In the genomic region with DNA sequence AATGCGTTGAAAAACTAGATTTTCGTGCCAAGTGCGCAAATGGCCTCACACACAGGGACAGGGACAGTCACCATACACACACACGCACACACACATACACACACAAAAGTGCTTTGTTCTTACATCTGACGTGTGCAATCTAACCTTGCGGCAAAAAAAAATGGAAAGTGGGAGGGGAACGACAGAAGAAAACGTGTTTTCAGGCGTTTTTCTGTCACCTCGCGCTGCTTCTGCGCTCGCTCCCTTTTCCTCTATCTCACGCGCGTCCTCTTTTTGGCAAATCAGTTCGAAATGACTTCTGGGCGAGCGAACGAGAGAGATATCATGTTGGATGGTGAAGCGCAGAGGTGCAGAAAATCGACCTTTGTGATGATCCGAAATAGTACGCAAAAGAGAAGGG, we compare ENCODE assay signal across 4 worm cellular contexts.
TF ChIP-seq lines count a peak whose summit lies in the region.

No protein-coding gene starts in this region.

TF ChIP-seq in whole organism, L1 larva, 84 proteins besides CTCF, POLR2A, EP300 and RAD21 (continued from another document and continues in another):
- TF ChIP-seq unc-98 (GFP tag; IDR thresholded peaks at IDR 0.05; lab: Robert Waterston, UW): no peak
- no peak for TF ChIP-seq unc-30 (tag; optimal IDR thresholded peaks at IDR 0.05; lab: Kevin White, UChicago)
- no peak for TF ChIP-seq swsn-7 (tag; optimal IDR thresholded peaks at IDR 0.05; lab: Kevin White, UChicago)
- TF ChIP-seq efl-1 (optimal IDR thresholded peaks at IDR 0.05; lab: Kevin White, UChicago): peak in 1 of 2 experiments; percentile 11
- peak in 1 of 2 experiments; percentile 92 for TF ChIP-seq efl-1 (GFP tag; optimal IDR thresholded peaks at IDR 0.05 in 1 of 2; lab: Kevin White, UChicago)
- TF ChIP-seq hlh-4 (tag; optimal IDR thresholded peaks at IDR 0.05; lab: Kevin White, UChicago): no peak
- TF ChIP-seq C16A3.4 (tag; optimal IDR thresholded peaks at IDR 0.05; lab: Kevin White, UChicago): peak; percentile 3
- peak; percentile 2 for TF ChIP-seq rnt-1 (tag; optimal IDR thresholded peaks at IDR 0.05; lab: Kevin White, UChicago)
- no peak for TF ChIP-seq egl-27 (tag; optimal IDR thresholded peaks at IDR 0.05; lab: Kevin White, UChicago)
- peak in 1 of 2 experiments; percentile 9 for TF ChIP-seq lsy-2 (tag; optimal IDR thresholded peaks at IDR 0.05; lab: Kevin White, UChicago)
- TF ChIP-seq nhr-19 (GFP tag; conservative IDR thresholded peaks at IDR 0.05; lab: Robert Waterston, UW): peak; percentile 18; the same call in 1 of the 2 replicates
- no peak for TF ChIP-seq pqm-1 (tag; optimal IDR thresholded peaks at IDR 0.05; lab: Kevin White, UChicago)
- peak in 1 of 3 experiments; percentile 19 for TF ChIP-seq dpl-1 (GFP tag; optimal IDR thresholded peaks at IDR 0.05; lab: Kevin White, UChicago)
- peak; percentile 91 for TF ChIP-seq blmp-1 (tag; optimal IDR thresholded peaks at IDR 0.05; lab: Kevin White, UChicago)
- no peak for TF ChIP-seq aly-2 (tag; optimal IDR thresholded peaks at IDR 0.05; lab: Kevin White, UChicago)
- peak; percentile 62 for TF ChIP-seq jun-1 (tag; optimal IDR thresholded peaks at IDR 0.05; lab: Kevin White, UChicago)
- peak in 1 of 2 experiments; percentile 47 for TF ChIP-seq mdl-1 (tag; optimal IDR thresholded peaks at IDR 0.05; lab: Kevin White, UChicago)
- no peak for TF ChIP-seq pax-3 (tag; optimal IDR thresholded peaks at IDR 0.05; lab: Kevin White, UChicago)
- no peak for TF ChIP-seq fkh-4 (tag; optimal IDR thresholded peaks at IDR 0.05; lab: Kevin White, UChicago; ENCODE audit: borderline replicate concordance)
- peak; percentile 35 for TF ChIP-seq nhr-71 (tag; optimal IDR thresholded peaks at IDR 0.05; lab: Kevin White, UChicago)
- TF ChIP-seq fos-1 (tag; optimal IDR thresholded peaks at IDR 0.05; lab: Kevin White, UChicago): no peak
- TF ChIP-seq ztf-11 (tag; optimal IDR thresholded peaks at IDR 0.05; lab: Kevin White, UChicago): no peak
- no peak for TF ChIP-seq mef-2 (tag; optimal IDR thresholded peaks at IDR 0.05; lab: Kevin White, UChicago)
- peak; percentile 64 for TF ChIP-seq grh-1 (GFP tag; IDR thresholded peaks at IDR 0.05; lab: Robert Waterston, UW)
- TF ChIP-seq nhr-85 (tag; lab: Kevin White, UChicago): peak; percentile 93
- no peak for TF ChIP-seq lin-39 (tag; optimal IDR thresholded peaks at IDR 0.05; lab: Kevin White, UChicago)
- TF ChIP-seq efl-3 (GFP tag; optimal IDR thresholded peaks at IDR 0.05; lab: Kevin White, UChicago): no peak
- TF ChIP-seq ceh-82 (tag; optimal IDR thresholded peaks at IDR 0.05; lab: Kevin White, UChicago): peak in 1 of 3 experiments; percentile 5
- no peak for TF ChIP-seq egl-13 (tag; optimal IDR thresholded peaks at IDR 0.05; lab: Kevin White, UChicago)
- TF ChIP-seq nhr-20 (tag; optimal IDR thresholded peaks at IDR 0.05; lab: Kevin White, UChicago): peak; percentile 53
- TF ChIP-seq ztf-4 (tag; optimal IDR thresholded peaks at IDR 0.05; lab: Kevin White, UChicago): peak; percentile 64
- peak; percentile 36 for TF ChIP-seq nhr-77 (tag; optimal IDR thresholded peaks at IDR 0.05; lab: Kevin White, UChicago)

TF ChIP-seq in whole organism, L2 larva, 48 proteins besides CTCF, POLR2A, EP300 and RAD21 (continued from another document):
- TF ChIP-seq alr-1 (tag; optimal IDR thresholded peaks at IDR 0.05; lab: Kevin White, UChicago): no peak
- TF ChIP-seq mdl-1 (tag; optimal IDR thresholded peaks at IDR 0.05; lab: Kevin White, UChicago): peak in 1 of 2 experiments; percentile 53
- TF ChIP-seq blmp-1 (tag; optimal IDR thresholded peaks at IDR 0.05; lab: Kevin White, UChicago; ENCODE audit: insufficient read depth): peak; percentile 98
- TF ChIP-seq F13H6.1 (tag; optimal IDR thresholded peaks at IDR 0.05; lab: Kevin White, UChicago): peak; percentile 86
- no peak for TF ChIP-seq mbf-1 (tag; optimal IDR thresholded peaks at IDR 0.05; lab: Kevin White, UChicago)
- TF ChIP-seq sma-3 (GFP tag; optimal IDR thresholded peaks at IDR 0.05; lab: Kevin White, UChicago): peak; percentile 59
- peak; percentile 16 for TF ChIP-seq ceh-16 (tag; optimal IDR thresholded peaks at IDR 0.05; lab: Kevin White, UChicago)
- TF ChIP-seq nhr-25 (tag; optimal IDR thresholded peaks at IDR 0.05; lab: Kevin White, UChicago): peak; percentile 98
- TF ChIP-seq aly-2 (tag; optimal IDR thresholded peaks at IDR 0.05; lab: Kevin White, UChicago): no peak
- TF ChIP-seq peb-1 (tag; optimal IDR thresholded peaks at IDR 0.05; lab: Kevin White, UChicago): no peak
- peak; percentile 64 for TF ChIP-seq Y55F3AM.14 (GFP tag; optimal IDR thresholded peaks at IDR 0.05; lab: Kevin White, UChicago)
- no peak for TF ChIP-seq nhr-6 (tag; optimal IDR thresholded peaks at IDR 0.05; lab: Kevin White, UChicago)
- peak; percentile 53 for TF ChIP-seq sma-9 (GFP tag; optimal IDR thresholded peaks at IDR 0.05; lab: Kevin White, UChicago)
- no peak for TF ChIP-seq sma-9 (tag; optimal IDR thresholded peaks at IDR 0.05; lab: Kevin White, UChicago)

TF ChIP-seq in whole organism, L3 larva, 47 proteins besides CTCF, POLR2A, EP300 and RAD21 (continued from another document):
- TF ChIP-seq egl-27 (tag; optimal IDR thresholded peaks at IDR 0.05; lab: Kevin White, UChicago): peak; percentile 81
- TF ChIP-seq fos-1 (tag; optimal IDR thresholded peaks at IDR 0.05; lab: Kevin White, UChicago): peak; percentile 2
- TF ChIP-seq R02D3.7 (tag; optimal IDR thresholded peaks at IDR 0.05; lab: Kevin White, UChicago): peak; percentile 12
- TF ChIP-seq nhr-23 (tag; optimal IDR thresholded peaks at IDR 0.05; lab: Kevin White, UChicago): peak; percentile 69
- TF ChIP-seq elt-1 (tag; optimal IDR thresholded peaks at IDR 0.05; lab: Kevin White, UChicago): peak; percentile 64
- TF ChIP-seq tbx-2 (tag; optimal IDR thresholded peaks at IDR 0.05; lab: Kevin White, UChicago): peak; percentile 47
- TF ChIP-seq ceh-28 (tag; optimal IDR thresholded peaks at IDR 0.05; lab: Kevin White, UChicago): no peak
- peak; percentile 51 for TF ChIP-seq unc-62 (GFP tag; optimal IDR thresholded peaks at IDR 0.05; lab: Kevin White, UChicago)
- TF ChIP-seq nhr-28 (tag; optimal IDR thresholded peaks at IDR 0.05; lab: Kevin White, UChicago): no peak
- TF ChIP-seq lin-15B (tag; optimal IDR thresholded peaks at IDR 0.05; lab: Kevin White, UChicago): no peak
- peak; percentile 39 for TF ChIP-seq mdl-1 (tag; optimal IDR thresholded peaks at IDR 0.05; lab: Kevin White, UChicago)

TF ChIP-seq in whole organism, L4 larva, 104 proteins besides CTCF, POLR2A, EP300 and RAD21 (continued from another document):
- TF ChIP-seq tra-1 (GFP tag; IDR thresholded peaks at IDR 0.05; lab: Robert Waterston, UW): peak; percentile 55; the same call in 1 of the 2 replicates
- peak; percentile 18; the same call in 1 of the 2 replicates for TF ChIP-seq T26A8.4 (GFP tag; IDR thresholded peaks at IDR 0.05; lab: Robert Waterston, UW)
- peak; percentile 19 for TF ChIP-seq rbr-2 (tag; optimal IDR thresholded peaks at IDR 0.05; lab: Kevin White, UChicago)
- TF ChIP-seq gei-8 (GFP tag; optimal IDR thresholded peaks at IDR 0.05; lab: Kevin White, UChicago): no peak
- peak; percentile 5 for TF ChIP-seq cey-2 (tag; optimal IDR thresholded peaks at IDR 0.05; lab: Kevin White, UChicago; ENCODE audit: borderline replicate concordance, insufficient read depth)
- TF ChIP-seq mes-2 (tag; optimal IDR thresholded peaks at IDR 0.05; lab: Kevin White, UChicago; ENCODE audit: poor library complexity, severe bottlenecking): peak; percentile 14
- peak in 1 of 2 experiments; percentile 35 for TF ChIP-seq hif-1 (tag; optimal IDR thresholded peaks at IDR 0.05; lab: Kevin White, UChicago)
- no peak for TF ChIP-seq zfp-2 (tag; optimal IDR thresholded peaks at IDR 0.05; lab: Kevin White, UChicago)
- TF ChIP-seq lin-38 (GFP tag; IDR thresholded peaks at IDR 0.05; lab: Robert Waterston, UW): 0 out of 2 replicates have a peak, but pooled peaks have one; percentile 6
- peak; percentile 64 for TF ChIP-seq nhr-28 (tag; optimal IDR thresholded peaks at IDR 0.05; lab: Kevin White, UChicago)
- TF ChIP-seq nhr-25 (tag; optimal IDR thresholded peaks at IDR 0.05; lab: Kevin White, UChicago; ENCODE audit: borderline replicate concordance, insufficient read depth): peak; percentile 91
- peak; percentile 94 for TF ChIP-seq mxl-3 (GFP tag; optimal IDR thresholded peaks at IDR 0.05; lab: Kevin White, UChicago)
- TF ChIP-seq nhr-48 (tag; optimal IDR thresholded peaks at IDR 0.05; lab: Kevin White, UChicago): peak; percentile 84
- peak; percentile 30 for TF ChIP-seq spr-1 (tag; optimal IDR thresholded peaks at IDR 0.05; lab: Kevin White, UChicago)
- no peak for TF ChIP-seq T20F7.1 (GFP tag; optimal IDR thresholded peaks at IDR 0.05; lab: Kevin White, UChicago)
- TF ChIP-seq unc-39 (tag; optimal IDR thresholded peaks at IDR 0.05; lab: Kevin White, UChicago): no peak
- peak; percentile 76 for TF ChIP-seq mep-1 (tag; optimal IDR thresholded peaks at IDR 0.05; lab: Kevin White, UChicago)
- TF ChIP-seq hlh-11 (tag; optimal IDR thresholded peaks at IDR 0.05; lab: Kevin White, UChicago): peak; percentile 83
- peak in 1 of 2 experiments; percentile 41 for TF ChIP-seq lsy-2 (tag; optimal IDR thresholded peaks at IDR 0.05; lab: Kevin White, UChicago)
- no peak for TF ChIP-seq madf-5 (GFP tag; IDR thresholded peaks at IDR 0.05; lab: Robert Waterston, UW)
- peak; percentile 44 for TF ChIP-seq dve-1 (tag; optimal IDR thresholded peaks at IDR 0.05; lab: Kevin White, UChicago; ENCODE audit: insufficient read depth)
- peak; percentile 21 for TF ChIP-seq dpl-1 (GFP tag; optimal IDR thresholded peaks at IDR 0.05; lab: Kevin White, UChicago)
- 0 out of 2 replicates have a peak, but pooled peaks have one; percentile 72 for TF ChIP-seq lin-29 (GFP tag; IDR thresholded peaks at IDR 0.05; lab: Robert Waterston, UW)
- TF ChIP-seq dmd-6 (GFP tag; IDR thresholded peaks at IDR 0.05; lab: Robert Waterston, UW): no peak; the same call in 1 of the 2 replicates
- TF ChIP-seq daf-16 (GFP tag; optimal IDR thresholded peaks at IDR 0.05; lab: Kevin White, UChicago): no peak
- TF ChIP-seq daf-16 (tag; optimal IDR thresholded peaks at IDR 0.05; lab: Kevin White, UChicago): peak; percentile 5
- TF ChIP-seq R02D3.7 (tag; optimal IDR thresholded peaks at IDR 0.05; lab: Kevin White, UChicago): no peak
